Fruit fly (Drosophila melanogaster) whole organism, prepupa: ENCODE measurements around the gene Task7.

Source experiments
- CG10669 ChIP-seq: fragments of 200-800 bp; sonication (Bioruptor generic); optimal IDR thresholded peaks from 3 replicates; lab custom pipeline; 2018; ENCODE audit warnings: missing biosample characterization, mild to moderate bottlenecking, missing genetic modification characterization, moderate library complexity
- CG11294 ChIP-seq: fragments of 200-800 bp; sonication (Bioruptor generic); IDR thresholded peaks from 2 replicates; pipeline ENCODE4 v1.3.6; 2022; ENCODE audit warnings: missing biosample characterization, missing genetic modification characterization
- CG11762 ChIP-seq: fragments of 200-800 bp; sonication (Bioruptor generic); optimal IDR thresholded peaks from 3 replicates; lab custom pipeline; 2016; ENCODE audit warnings: missing biosample characterization, missing genetic modification characterization; ENCODE audit not compliant: insufficient read depth
- CG15336 ChIP-seq: fragments of 200-800 bp; sonication (Bioruptor generic); IDR thresholded peaks from 2 replicates; pipeline ENCODE4 v1.3.6; 2022; ENCODE audit warnings: missing biosample characterization, missing genetic modification characterization
- CG1621 ChIP-seq: fragments of 200-800 bp; sonication (Bioruptor generic); optimal IDR thresholded peaks from 3 replicates; lab custom pipeline; 2018; ENCODE audit warnings: missing biosample characterization, mild to moderate bottlenecking, missing genetic modification characterization
- CG16779 ChIP-seq: fragments of 200-800 bp; sonication (Bioruptor generic); optimal IDR thresholded peaks from 3 replicates; lab custom pipeline; 2017; ENCODE audit warnings: missing biosample characterization, mild to moderate bottlenecking, missing genetic modification characterization
- CG3032 ChIP-seq: fragments of 200-800 bp; optimal IDR thresholded peaks from 2 replicates; lab custom pipeline; 2019; ENCODE audit warnings: missing biosample characterization, mild to moderate bottlenecking, missing genetic modification characterization, moderate library complexity
- CG31627 ChIP-seq: fragments of 200-800 bp; sonication (Bioruptor generic); optimal IDR thresholded peaks from 3 replicates; lab custom pipeline; 2016; ENCODE audit warnings: missing biosample characterization, missing genetic modification characterization
- CG32006 ChIP-seq: fragments of 200-800 bp; sonication (Bioruptor generic); optimal IDR thresholded peaks from 3 replicates; lab custom pipeline; 2017; ENCODE audit warnings: missing biosample characterization, mild to moderate bottlenecking, missing genetic modification characterization
- CG3919 ChIP-seq: fragments of 200-800 bp; sonication (Bioruptor generic); optimal IDR thresholded peaks from 3 replicates; lab custom pipeline; 2016; ENCODE audit warnings: missing biosample characterization, missing genetic modification characterization
- CG4318 ChIP-seq: fragments of 200-800 bp; sonication (Bioruptor generic); optimal IDR thresholded peaks from 3 replicates; lab custom pipeline; 2017; ENCODE audit warnings: missing biosample characterization, mild to moderate bottlenecking, missing genetic modification characterization
- CG6163 ChIP-seq: fragments of 200-800 bp; sonication (Bioruptor generic); IDR thresholded peaks from 3 replicates; pipeline ENCODE4 v1.3.6; 2022; ENCODE audit warnings: missing biosample characterization, missing genetic modification characterization
- CG6276 ChIP-seq: fragments of 200-800 bp; sonication (Bioruptor generic); optimal IDR thresholded peaks from 2 replicates; lab custom pipeline; 2017; ENCODE audit warnings: missing biosample characterization, mild to moderate bottlenecking, missing genetic modification characterization
- CG6792 ChIP-seq: fragments of 200-800 bp; sonication (Bioruptor generic); optimal IDR thresholded peaks from 3 replicates; lab custom pipeline; 2016; ENCODE audit warnings: missing biosample characterization, missing genetic modification characterization
- CG6808 ChIP-seq: fragments of 200-800 bp; sonication (Bioruptor generic); optimal IDR thresholded peaks from 3 replicates; lab custom pipeline; 2017; ENCODE audit warnings: missing biosample characterization, missing genetic modification characterization, mild to moderate bottlenecking, moderate library complexity, missing genetic modification reagents
- CG6854 ChIP-seq: fragments of 200-800 bp; sonication (Bioruptor generic); optimal IDR thresholded peaks from 2 replicates; lab custom pipeline; 2017; ENCODE audit warnings: missing biosample characterization, mild to moderate bottlenecking, missing genetic modification characterization
- CG7368 ChIP-seq: fragments of 200-800 bp; sonication (Bioruptor generic); optimal IDR thresholded peaks from 3 replicates; lab custom pipeline; 2016; ENCODE audit warnings: missing biosample characterization, missing genetic modification characterization
- CG8119 ChIP-seq: fragments of 200-800 bp; sonication (Bioruptor generic); IDR thresholded peaks from 3 replicates; pipeline ENCODE4 v1.3.6; 2022; ENCODE audit warnings: missing biosample characterization, missing genetic modification characterization
- CG8632 ChIP-seq: fragments of 200-800 bp; sonication (Bioruptor generic); optimal IDR thresholded peaks from 3 replicates; lab custom pipeline; 2016; ENCODE audit warnings: missing biosample characterization, missing genetic modification characterization
- CG9139 ChIP-seq: fragments of 200-800 bp; sonication (Bioruptor generic); optimal IDR thresholded peaks from 3 replicates; lab custom pipeline; 2017; ENCODE audit warnings: missing biosample characterization, mild to moderate bottlenecking, missing genetic modification characterization
- Eip75B ChIP-seq: fragments of 200-800 bp; sonication (Bioruptor generic); optimal IDR thresholded peaks from 3 replicates; lab custom pipeline; 2016; ENCODE audit warnings: missing biosample characterization, missing genetic modification characterization
- Eip78C ChIP-seq: fragments of 200-800 bp; sonication (Bioruptor generic); peaks from one replicate; lab custom pipeline; 2016; ENCODE audit warnings: missing biosample characterization, missing genetic modification characterization
- Eip93F ChIP-seq: fragments of 200-800 bp; sonication (Bioruptor generic); optimal IDR thresholded peaks from 2 replicates; lab custom pipeline; 2016; ENCODE audit warnings: missing biosample characterization, mild to moderate bottlenecking, missing genetic modification characterization
- Ets21C ChIP-seq: fragments of 200-800 bp; sonication (Bioruptor generic); optimal IDR thresholded peaks from 3 replicates; lab custom pipeline; 2016; ENCODE audit warnings: missing biosample characterization, missing genetic modification characterization
- Gug ChIP-seq: fragments of 200-800 bp; sonication (Bioruptor generic); IDR thresholded peaks from 2 replicates; pipeline ENCODE4 v1.3.6; 2022; ENCODE audit warnings: missing biosample characterization, missing genetic modification characterization
- Hr39 ChIP-seq: fragments of 200-800 bp; sonication (Bioruptor generic); optimal IDR thresholded peaks from 2 replicates; lab custom pipeline; 2016; ENCODE audit warnings: missing biosample characterization, missing genetic modification characterization
- Hr4 ChIP-seq: fragments of 200-800 bp; sonication (Bioruptor generic); optimal IDR thresholded peaks from 3 replicates; lab custom pipeline; 2016; ENCODE audit warnings: missing biosample characterization, missing genetic modification characterization
- Lpt ChIP-seq: fragments of 200-800 bp; sonication (Bioruptor generic); optimal IDR thresholded peaks from 3 replicates; lab custom pipeline; 2016; ENCODE audit warnings: missing biosample characterization, missing genetic modification characterization
- OdsH ChIP-seq: fragments of 200-800 bp; sonication (Bioruptor generic); optimal IDR thresholded peaks from 3 replicates; lab custom pipeline; 2016; ENCODE audit warnings: missing biosample characterization, missing genetic modification characterization
- Sox102F ChIP-seq: fragments of 200-800 bp; sonication (Bioruptor generic); optimal IDR thresholded peaks from 2 replicates; lab custom pipeline; 2016; ENCODE audit warnings: missing biosample characterization, mild to moderate bottlenecking, missing genetic modification characterization
- Sox14 ChIP-seq: fragments of 200-800 bp; sonication (Bioruptor generic); optimal IDR thresholded peaks from 3 replicates; lab custom pipeline; 2016; ENCODE audit warnings: missing biosample characterization, missing genetic modification characterization
- Sox15 ChIP-seq: fragments of 200-800 bp; sonication (Bioruptor generic); optimal IDR thresholded peaks from 3 replicates; lab custom pipeline; 2016; ENCODE audit warnings: missing biosample characterization, missing genetic modification characterization
- achi ChIP-seq: fragments of 200-800 bp; sonication (Bioruptor generic); optimal IDR thresholded peaks from 3 replicates; lab custom pipeline; 2016; ENCODE audit warnings: missing biosample characterization, missing genetic modification characterization
- acj6 ChIP-seq: fragments of 200-800 bp; sonication (Bioruptor generic); optimal IDR thresholded peaks from 3 replicates; lab custom pipeline; 2016; ENCODE audit warnings: missing biosample characterization, missing genetic modification characterization
- dsx ChIP-seq: fragments of 200-800 bp; optimal IDR thresholded peaks from 3 replicates; lab custom pipeline; 2019; ENCODE audit warnings: missing biosample characterization, mild to moderate bottlenecking, missing genetic modification characterization, moderate library complexity; ENCODE audit not compliant: poor library complexity, severe bottlenecking
- eg ChIP-seq: fragments of 200-800 bp; sonication (Bioruptor generic); IDR thresholded peaks from 3 replicates; pipeline ENCODE4 v1.3.6; 2022; ENCODE audit warnings: missing biosample characterization, missing genetic modification characterization
- fd85E ChIP-seq: fragments of 200-800 bp; sonication (Bioruptor generic); optimal IDR thresholded peaks from 3 replicates; lab custom pipeline; 2016; ENCODE audit warnings: missing biosample characterization, missing genetic modification characterization
- lz ChIP-seq: fragments of 200-800 bp; sonication (Bioruptor generic); optimal IDR thresholded peaks from 3 replicates; lab custom pipeline; 2016; ENCODE audit warnings: missing biosample characterization, missing genetic modification characterization
- net ChIP-seq: fragments of 200-800 bp; sonication (Bioruptor generic); optimal IDR thresholded peaks from 3 replicates; lab custom pipeline; 2016; ENCODE audit warnings: missing biosample characterization, missing genetic modification characterization
- pdm3 ChIP-seq: fragments of 200-800 bp; sonication (Bioruptor generic); optimal IDR thresholded peaks from 3 replicates; lab custom pipeline; 2016; ENCODE audit warnings: missing biosample characterization, missing genetic modification characterization
- salr ChIP-seq, 2 experiments: fragments of 200-800 bp; sonication (Bioruptor generic); optimal IDR thresholded peaks; 3 replicates each; lab custom pipeline; 2016 to 2018; ENCODE audit warnings: missing biosample characterization in 2 of 2, missing genetic modification characterization in 2 of 2, mild to moderate bottlenecking in 1 of 2
- spab ChIP-seq: fragments of 200-800 bp; sonication (Bioruptor generic); optimal IDR thresholded peaks from 2 replicates; lab custom pipeline; 2017; ENCODE audit warnings: missing biosample characterization, mild to moderate bottlenecking, missing genetic modification characterization, missing genetic modification reagents
- ss ChIP-seq, 2 experiments: fragments of 200-800 bp; sonication (Bioruptor generic); optimal IDR thresholded peaks; 2 replicates in 1 of 2; 3 replicates in 1 of 2; lab custom pipeline; 2017 to 2018; ENCODE audit warnings: mild to moderate bottlenecking in 2 of 2, missing biosample characterization in 2 of 2, missing genetic modification characterization in 2 of 2, moderate library complexity in 1 of 2
- topi ChIP-seq: fragments of 200-800 bp; sonication (Bioruptor generic); optimal IDR thresholded peaks from 3 replicates; lab custom pipeline; 2016; ENCODE audit warnings: missing biosample characterization, missing genetic modification characterization

Task7 gene

DNA sequence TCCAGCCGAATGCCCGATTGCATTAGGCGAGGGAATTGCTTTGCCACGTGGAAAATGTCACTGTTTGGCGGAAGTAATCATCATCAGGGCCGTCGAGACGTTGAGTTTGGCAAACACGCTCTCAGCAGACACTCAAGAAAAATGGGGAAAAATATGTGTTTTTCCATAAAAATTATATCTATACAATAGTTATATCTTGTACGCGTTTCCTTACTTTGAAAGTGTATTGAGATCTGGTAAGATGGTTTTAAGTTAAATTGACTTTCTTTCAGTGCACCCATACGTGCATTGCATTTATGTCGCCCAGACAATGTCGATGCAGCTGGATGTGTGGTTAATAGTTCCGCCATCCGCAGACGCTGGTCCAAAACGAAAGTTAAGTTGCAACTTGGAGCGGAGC, 26.1 kb downstream of the Task7 start:
- TF ChIP-seq CG32006 (GFP tag; lab: Kevin White, UChicago) (peak; percentile 50), pdm3 (no peak), CG16779 (tag; lab: Kevin White, UChicago) (no peak), CG6163 (GFP tag; lab: Robert Waterston, UW) (peak; percentile 53; the same call in 2 of the 3 replicates), Gug (GFP tag; lab: Robert Waterston, UW) (0 out of 2 replicates have a peak, but pooled peaks have one; percentile 30), net (GFP tag; lab: Kevin White, UChicago) (no peak), Eip78C (peak; percentile 74), Sox102F (GFP tag; lab: Kevin White, UChicago) (no peak), acj6 (GFP tag; lab: Kevin White, UChicago) (peak; percentile 9), CG11294 (GFP tag; lab: Robert Waterston, UW) (no peak), OdsH (GFP tag; lab: Kevin White, UChicago) (no peak), CG3032 (tag; lab: Kevin White, UChicago) (no peak), achi (GFP tag; lab: Kevin White, UChicago) (peak; percentile 12), CG6854 (no peak), Hr4 (GFP tag; lab: Kevin White, UChicago) (peak; percentile 51), Eip93F (no peak), salr (GFP tag; optimal IDR thresholded peaks at IDR 0.05; lab: Kevin White, UChicago) (no peak), CG11762 (GFP tag; lab: Kevin White, UChicago) (no peak), spab (no peak), CG31627 (GFP tag; lab: Kevin White, UChicago) (no peak), CG15336 (GFP tag; lab: Robert Waterston, UW) (peak; percentile 55), fd85E (GFP tag; lab: Kevin White, UChicago) (no peak), lz (GFP tag; lab: Kevin White, UChicago) (no peak), Ets21C (GFP tag; lab: Kevin White, UChicago) (no peak), Sox15 (GFP tag; lab: Kevin White, UChicago) (no peak), CG8119 (peak; percentile 59), CG7368 (GFP tag; lab: Kevin White, UChicago) (no peak), CG6792 (GFP tag; lab: Kevin White, UChicago) (no peak), Eip75B (GFP tag; lab: Kevin White, UChicago) (no peak), eg (GFP tag; lab: Robert Waterston, UW) (peak; percentile 58; the same call in 1 of the 3 replicates), CG8632 (GFP tag; lab: Kevin White, UChicago) (no peak), Lpt (GFP tag; lab: Kevin White, UChicago) (no peak), CG4318 (GFP tag; lab: Kevin White, UChicago) (no peak), topi (no peak)
- TF ChIP-seq, all 60 proteins: peak for 10

DNA sequence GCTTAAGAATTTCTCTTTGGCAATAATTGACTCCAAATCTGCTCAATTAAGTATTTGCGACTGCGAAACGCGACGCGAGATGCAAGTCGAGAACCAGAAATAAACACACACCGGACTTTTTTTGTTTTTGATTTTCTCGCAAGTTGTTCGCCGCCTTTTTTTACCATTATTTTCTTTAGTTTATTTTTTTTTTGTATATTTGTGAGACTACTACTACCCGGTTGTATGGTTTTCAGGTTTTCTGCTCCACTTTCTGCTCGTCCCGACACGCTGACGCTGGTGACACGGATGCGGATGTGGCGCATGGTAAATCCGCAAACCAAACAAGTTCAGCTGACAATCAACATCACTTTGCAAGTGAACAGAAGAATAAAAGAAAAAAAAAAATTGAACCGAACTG, 31.1 kb downstream of the Task7 start:
- TF ChIP-seq Ets21C (GFP tag; lab: Kevin White, UChicago): no peak
- TF ChIP-seq dsx (GFP tag; lab: Kevin White, UChicago): peak; percentile 37
- TF ChIP-seq CG6808 (GFP tag; lab: Kevin White, UChicago): peak; percentile 71
- no peak for TF ChIP-seq Eip75B (GFP tag; lab: Kevin White, UChicago)
- TF ChIP-seq Eip78C: peak; percentile 75
- TF ChIP-seq CG6854: peak; percentile 29
- TF ChIP-seq ss (GFP tag; optimal IDR thresholded peaks at IDR 0.05; lab: Kevin White, UChicago): peak; percentile 78 to 80
- TF ChIP-seq CG6163 (GFP tag; lab: Robert Waterston, UW): peak; percentile 51; the same call in 2 of the 3 replicates
- peak; percentile 38 for TF ChIP-seq CG6276 (GFP tag; lab: Kevin White, UChicago)
- TF ChIP-seq CG16779 (tag; lab: Kevin White, UChicago): peak; percentile 2
- TF ChIP-seq CG8119: peak; percentile 52; the same call in 2 of the 3 replicates
- TF ChIP-seq fd85E (GFP tag; lab: Kevin White, UChicago): no peak
- TF ChIP-seq CG10669 (GFP tag; lab: Kevin White, UChicago): peak; percentile 12
- TF ChIP-seq CG15336 (GFP tag; lab: Robert Waterston, UW): 0 out of 2 replicates have a peak, but pooled peaks have one; percentile 13
- peak; percentile 39 for TF ChIP-seq spab
- TF ChIP-seq CG7368 (GFP tag; lab: Kevin White, UChicago): no peak
- no peak for TF ChIP-seq Sox14
- peak; percentile 11 for TF ChIP-seq CG3919 (GFP tag; lab: Kevin White, UChicago)
- no peak for TF ChIP-seq Hr39 (GFP tag; lab: Kevin White, UChicago)
- TF ChIP-seq CG9139 (GFP tag; lab: Kevin White, UChicago): peak; percentile 75
- peak; percentile 20 for TF ChIP-seq CG1621 (tag; lab: Kevin White, UChicago)
- no peak for TF ChIP-seq Hr4 (GFP tag; lab: Kevin White, UChicago)
- TF ChIP-seq, all 60 proteins: peak for 15
